Fruit fly (Drosophila melanogaster) whole organism, embryonic: ENCODE measurements around the gene hang.
A peak's percentile ranks its signal among the peaks of the same experiment; 100 is the strongest.

Source experiments
- ATbp ChIP-seq: fragments of 200-800 bp; sonication (Bioruptor generic); optimal IDR thresholded peaks from 2 replicates; lab custom pipeline; 2017; ENCODE audit warnings: missing biosample characterization, mild to moderate bottlenecking, missing genetic modification characterization, missing genetic modification reagents
- Aef1 ChIP-seq: fragments of 200-800 bp; sonication (Bioruptor generic); IDR thresholded peaks from 3 replicates; pipeline ENCODE4 v1.3.6; 2022; ENCODE audit warnings: missing biosample characterization, missing genetic modification characterization
- Bgb ChIP-seq: fragments of 200-800 bp; sonication (Bioruptor generic); IDR thresholded peaks from 2 replicates; pipeline ENCODE4 v1.3.6; 2022; ENCODE audit warnings: missing biosample characterization, missing genetic modification characterization; ENCODE audit not compliant: partially characterized antibody
- Blimp-1 ChIP-seq: fragments of 200-800 bp; sonication (Bioruptor generic); optimal IDR thresholded peaks from 3 replicates; lab custom pipeline; 2018; ENCODE audit warnings: missing biosample characterization, missing genetic modification characterization, mild to moderate bottlenecking, moderate library complexity, missing genetic modification reagents
- BtbVII ChIP-seq: fragments of 200-800 bp; sonication (Bioruptor generic); optimal IDR thresholded peaks from 3 replicates; lab custom pipeline; 2017; ENCODE audit warnings: missing biosample characterization, mild to moderate bottlenecking, missing genetic modification characterization
- CG11504 ChIP-seq: fragments of 200-800 bp; sonication (Bioruptor generic); optimal IDR thresholded peaks from 3 replicates; lab custom pipeline; 2019; ENCODE audit warnings: missing biosample characterization, mild to moderate bottlenecking, missing genetic modification characterization, moderate library complexity
- CG13123 ChIP-seq: fragments of 200-800 bp; sonication (Bioruptor generic); optimal IDR thresholded peaks from 2 replicates; lab custom pipeline; 2016; ENCODE audit warnings: missing biosample characterization, missing genetic modification characterization
- CG13296 ChIP-seq: fragments of 200-800 bp; sonication (Bioruptor generic); optimal IDR thresholded peaks from 3 replicates; lab custom pipeline; 2018; ENCODE audit warnings: missing biosample characterization, mild to moderate bottlenecking, missing genetic modification characterization
- CG14050 ChIP-seq: fragments of 200-800 bp; sonication (Bioruptor generic); IDR thresholded peaks from 3 replicates; pipeline ENCODE4 v1.3.6; 2022; ENCODE audit warnings: missing biosample characterization, missing genetic modification characterization
- CG14667 ChIP-seq: fragments of 200-800 bp; sonication (Bioruptor generic); IDR thresholded peaks from 2 replicates; pipeline ENCODE4 v1.3.6; 2022; ENCODE audit warnings: missing biosample characterization, missing genetic modification characterization
- CG14860 ChIP-seq: fragments of 200-800 bp; sonication (Bioruptor generic); IDR thresholded peaks from 3 replicates; pipeline ENCODE4 v1.3.6; 2022; ENCODE audit warnings: missing biosample characterization, missing genetic modification characterization; ENCODE audit not compliant: partially characterized antibody
- CG14965 ChIP-seq: fragments of 200-800 bp; sonication (Bioruptor generic); optimal IDR thresholded peaks from 2 replicates; lab custom pipeline; 2016; ENCODE audit warnings: missing biosample characterization, missing genetic modification characterization, borderline replicate concordance
- CG15011 ChIP-seq: fragments of 200-800 bp; sonication (Bioruptor generic); optimal IDR thresholded peaks from 3 replicates; lab custom pipeline; 2018; ENCODE audit warnings: missing biosample characterization, mild to moderate bottlenecking, missing genetic modification characterization
- CG17328 ChIP-seq: fragments of 200-800 bp; sonication (Bioruptor generic); IDR thresholded peaks from 2 replicates; pipeline ENCODE4 v1.3.6; 2022; ENCODE audit warnings: missing biosample characterization, missing genetic modification characterization
- CG17568 ChIP-seq: fragments of 200-800 bp; sonication (Bioruptor generic); optimal IDR thresholded peaks from 2 replicates; lab custom pipeline; 2018; ENCODE audit warnings: missing biosample characterization, mild to moderate bottlenecking, missing genetic modification characterization, moderate library complexity
- CG1832 ChIP-seq: fragments of 200-800 bp; sonication (Bioruptor generic); optimal IDR thresholded peaks from 2 replicates; lab custom pipeline; 2017; ENCODE audit warnings: missing biosample characterization, mild to moderate bottlenecking, missing genetic modification characterization, inconsistent platforms
- CG2678 ChIP-seq: fragments of 200-800 bp; sonication (Bioruptor generic); optimal IDR thresholded peaks from 3 replicates; lab custom pipeline; 2019; ENCODE audit warnings: missing biosample characterization, mild to moderate bottlenecking, missing genetic modification characterization, moderate library complexity
- CG3163 ChIP-seq: fragments of 200-800 bp; sonication (Bioruptor generic); optimal IDR thresholded peaks from 3 replicates; lab custom pipeline; 2016; ENCODE audit warnings: missing biosample characterization, missing genetic modification characterization
- CG32772 ChIP-seq: fragments of 200-800 bp; sonication (Bioruptor generic); IDR thresholded peaks from 2 replicates; pipeline ENCODE4 v1.3.6; 2022; ENCODE audit warnings: missing biosample characterization, missing genetic modification characterization
- CG3838 ChIP-seq: fragments of 200-800 bp; sonication (Bioruptor generic); optimal IDR thresholded peaks from 3 replicates; lab custom pipeline; 2016; ENCODE audit warnings: missing biosample characterization, missing genetic modification characterization
- CG7556 ChIP-seq: fragments of 200-800 bp; sonication (Bioruptor generic); optimal IDR thresholded peaks from 2 replicates; lab custom pipeline; 2017; ENCODE audit warnings: missing biosample characterization, mild to moderate bottlenecking, missing genetic modification characterization
- CG8478 ChIP-seq: fragments of >200 bp; optimal IDR thresholded peaks from 2 replicates; lab custom pipeline; 2018
- Dip2 ChIP-seq: fragments of 200-800 bp; sonication (Bioruptor generic); IDR thresholded peaks from 2 replicates; pipeline ENCODE4 v1.3.6; 2022; ENCODE audit warnings: missing biosample characterization, missing genetic modification characterization
- Dip3 ChIP-seq: fragments of 200-800 bp; sonication (Bioruptor generic); optimal IDR thresholded peaks from 3 replicates; lab custom pipeline; 2016; ENCODE audit warnings: missing biosample characterization, missing genetic modification characterization
- Dref ChIP-seq: fragments of 200-800 bp; sonication (Bioruptor generic); IDR thresholded peaks from 2 replicates; pipeline ENCODE4 v1.3.6; 2022; ENCODE audit warnings: missing biosample characterization, missing genetic modification characterization
- Drgx ChIP-seq: fragments of 200-800 bp; sonication (Bioruptor generic); IDR thresholded peaks from 2 replicates; pipeline ENCODE4 v1.3.6; 2022; ENCODE audit warnings: missing biosample characterization, missing genetic modification characterization
- Lpt ChIP-seq: fragments of >200 bp; optimal IDR thresholded peaks from 2 replicates; lab custom pipeline; 2018; ENCODE audit warnings: missing biosample characterization, missing genetic modification characterization
- Nf-YB ChIP-seq: fragments of 200-800 bp; sonication (Bioruptor generic); optimal IDR thresholded peaks from 3 replicates; lab custom pipeline; 2019; ENCODE audit warnings: missing biosample characterization, mild to moderate bottlenecking, missing genetic modification characterization, moderate library complexity
- Nf-YC ChIP-seq: fragments of 200-800 bp; optimal IDR thresholded peaks from 3 replicates; lab custom pipeline; 2019; ENCODE audit warnings: missing biosample characterization, mild to moderate bottlenecking, missing genetic modification characterization, moderate library complexity
- Sox102F ChIP-seq: fragments of 200-800 bp; sonication (Bioruptor generic); optimal IDR thresholded peaks from 2 replicates; lab custom pipeline; 2018; ENCODE audit warnings: missing biosample characterization, mild to moderate bottlenecking, missing genetic modification characterization, moderate library complexity
- Sry-δ ChIP-seq: fragments of 200-800 bp; sonication (Bioruptor generic); optimal IDR thresholded peaks from 2 replicates; lab custom pipeline; 2016; ENCODE audit warnings: missing biosample characterization, missing genetic modification characterization
- amos ChIP-seq: fragments of 200-800 bp; sonication (Bioruptor generic); IDR thresholded peaks from 2 replicates; pipeline ENCODE4 v1.3.6; 2022; ENCODE audit warnings: missing biosample characterization, missing genetic modification characterization; ENCODE audit not compliant: partially characterized antibody
- aop ChIP-seq: fragments of 200-800 bp; sonication (Bioruptor generic); IDR thresholded peaks from 2 replicates; pipeline ENCODE4 v1.3.6; 2022; ENCODE audit warnings: missing biosample characterization, missing genetic modification characterization
- ash1 ChIP-seq: fragments of 200-800 bp; sonication (Bioruptor generic); optimal IDR thresholded peaks from 2 replicates; lab custom pipeline; 2018; ENCODE audit warnings: missing biosample characterization, mild to moderate bottlenecking, missing genetic modification characterization
- btn ChIP-seq: fragments of 200-800 bp; sonication (Bioruptor generic); optimal IDR thresholded peaks from 2 replicates; lab custom pipeline; 2016; ENCODE audit warnings: missing biosample characterization, missing genetic modification characterization
- dmrt11E ChIP-seq: fragments of 200-800 bp; sonication (Bioruptor generic); optimal IDR thresholded peaks from 3 replicates; lab custom pipeline; 2018; ENCODE audit warnings: missing biosample characterization, mild to moderate bottlenecking, missing genetic modification characterization, moderate library complexity
- lbe ChIP-seq: fragments of 200-800 bp; sonication (Bioruptor generic); optimal IDR thresholded peaks from 2 replicates; lab custom pipeline; 2016; ENCODE audit warnings: missing biosample characterization, mild to moderate bottlenecking, missing genetic modification characterization
- lmd ChIP-seq: fragments of 200-800 bp; sonication (Bioruptor generic); IDR thresholded peaks from 2 replicates; pipeline ENCODE4 v1.3.6; 2022; ENCODE audit warnings: missing biosample characterization, missing genetic modification characterization
- nom ChIP-seq: fragments of 200-800 bp; sonication (Bioruptor generic); optimal IDR thresholded peaks from 2 replicates; lab custom pipeline; 2017; ENCODE audit warnings: missing biosample characterization, missing genetic modification characterization, mild to moderate bottlenecking, moderate library complexity, missing genetic modification reagents
- pho ChIP-seq: fragments of 200-800 bp; sonication (Bioruptor generic); optimal IDR thresholded peaks from 2 replicates; lab custom pipeline; 2016; ENCODE audit warnings: missing biosample characterization, missing genetic modification characterization
- pzg ChIP-seq: fragments of 200-800 bp; sonication (Bioruptor generic); optimal IDR thresholded peaks from 3 replicates; lab custom pipeline; 2018; ENCODE audit warnings: missing biosample characterization, mild to moderate bottlenecking, missing genetic modification characterization, moderate library complexity
- sob ChIP-seq: fragments of 200-800 bp; sonication (Bioruptor generic); IDR thresholded peaks from 2 replicates; pipeline ENCODE4 v1.3.6; 2022; ENCODE audit warnings: missing biosample characterization, missing genetic modification characterization
- tll ChIP-seq, 2 experiments: fragments of 200-800 bp in 1 of 2; fragments of >200 bp in 1 of 2; sonication (Bioruptor generic) in 1 of 2; optimal IDR thresholded peaks; 2 replicates each; lab custom pipeline; 2017 to 2019; ENCODE audit warnings: missing biosample characterization in 2 of 2, missing genetic modification characterization in 2 of 2, mild to moderate bottlenecking in 1 of 2, moderate library complexity in 1 of 2
- tx ChIP-seq: fragments of 200-800 bp; sonication (Bioruptor generic); optimal IDR thresholded peaks from 2 replicates; lab custom pipeline; 2016; ENCODE audit warnings: missing biosample characterization, missing genetic modification characterization
- zf30C ChIP-seq: fragments of 200-800 bp; sonication (Bioruptor generic); optimal IDR thresholded peaks from 3 replicates; lab custom pipeline; 2018; ENCODE audit warnings: missing biosample characterization, mild to moderate bottlenecking, missing genetic modification characterization

The hang gene

DNA sequence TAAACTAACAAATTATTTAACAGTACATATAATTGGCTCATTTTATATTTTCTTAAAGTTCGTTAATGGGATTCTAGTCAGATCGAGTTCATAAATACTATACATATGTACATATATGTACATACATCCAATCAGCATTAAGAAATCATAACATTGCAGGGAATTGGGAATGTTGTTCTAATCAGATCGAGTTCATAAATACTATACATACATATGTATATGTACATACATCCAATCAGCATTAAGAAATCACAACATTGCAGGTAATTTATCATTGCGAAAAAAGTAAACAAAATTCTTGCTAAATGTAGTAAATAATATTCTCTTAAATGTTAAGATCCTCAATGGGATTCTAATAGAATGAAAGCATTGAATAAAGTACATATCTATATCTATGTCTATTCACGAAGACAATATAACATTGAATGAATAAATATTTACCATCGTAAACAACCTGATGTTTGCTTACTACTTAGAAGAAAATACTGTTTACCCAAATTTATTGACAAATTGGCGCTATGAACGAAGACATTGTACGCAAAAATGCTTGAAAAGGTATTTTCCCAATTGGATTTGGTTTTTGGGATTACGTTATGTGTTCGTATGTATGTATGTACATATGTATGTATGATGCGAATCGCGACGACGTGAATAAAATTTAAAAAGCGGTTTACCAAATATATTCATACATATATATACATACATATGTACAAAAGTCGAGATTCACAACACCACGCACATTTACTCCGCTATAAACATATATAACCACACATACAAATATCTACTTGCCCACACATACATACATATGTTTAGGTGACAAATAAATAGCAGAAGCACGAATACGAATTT is 38.7 kb upstream of the hang start (continued):
- TF ChIP-seq zf30C (GFP tag; lab: Kevin White, UChicago) = no peak
- TF ChIP-seq btn (GFP tag; lab: Kevin White, UChicago) = peak; percentile 10
- peak; percentile 76 for TF ChIP-seq Nf-YB (GFP tag; lab: Kevin White, UChicago)
- TF ChIP-seq Bgb (GFP tag; lab: Robert Waterston, UW) = no peak
- TF ChIP-seq dmrt11E (tag; lab: Kevin White, UChicago) = peak; percentile 73
- TF ChIP-seq amos (GFP tag; lab: Robert Waterston, UW) = no peak
- TF ChIP-seq CG8478 (lab: Kevin White, UChicago) = no peak
- no peak for TF ChIP-seq CG3163
- TF ChIP-seq CG14965 (GFP tag; lab: Kevin White, UChicago) = peak; percentile 44
- TF ChIP-seq sob (GFP tag; lab: Robert Waterston, UW) = peak; percentile 81; the same call in 1 of the 2 replicates
- peak; percentile 11 for TF ChIP-seq Sry-δ (GFP tag; lab: Kevin White, UChicago)
- peak; percentile 30 for TF ChIP-seq tx (GFP tag; lab: Kevin White, UChicago)
- TF ChIP-seq CG15011 (GFP tag; lab: Kevin White, UChicago) = peak; percentile 91
- peak; percentile 67 for TF ChIP-seq ash1 (GFP tag; lab: Kevin White, UChicago)
- peak; percentile 28 for TF ChIP-seq Dip3 (GFP tag; lab: Kevin White, UChicago)
- no peak for TF ChIP-seq Sox102F
- TF ChIP-seq CG14667 (GFP tag; lab: Robert Waterston, UW) = no peak
- TF ChIP-seq Aef1 (GFP tag; lab: Robert Waterston, UW) = no peak
- no peak for TF ChIP-seq aop (GFP tag; lab: Robert Waterston, UW)
- TF ChIP-seq CG3838 = peak; percentile 66
- no peak for TF ChIP-seq Blimp-1 (GFP tag; lab: Kevin White, UChicago)
- no peak for TF ChIP-seq Dip2 (GFP tag; lab: Robert Waterston, UW)
- TF ChIP-seq CG17568 (GFP tag; lab: Kevin White, UChicago) = no peak
- TF ChIP-seq tll (GFP tag; optimal IDR thresholded peaks at IDR 0.05; lab: Kevin White, UChicago) = no peak
- TF ChIP-seq CG7556 = peak; percentile 70
- TF ChIP-seq CG2678 = no peak

DNA sequence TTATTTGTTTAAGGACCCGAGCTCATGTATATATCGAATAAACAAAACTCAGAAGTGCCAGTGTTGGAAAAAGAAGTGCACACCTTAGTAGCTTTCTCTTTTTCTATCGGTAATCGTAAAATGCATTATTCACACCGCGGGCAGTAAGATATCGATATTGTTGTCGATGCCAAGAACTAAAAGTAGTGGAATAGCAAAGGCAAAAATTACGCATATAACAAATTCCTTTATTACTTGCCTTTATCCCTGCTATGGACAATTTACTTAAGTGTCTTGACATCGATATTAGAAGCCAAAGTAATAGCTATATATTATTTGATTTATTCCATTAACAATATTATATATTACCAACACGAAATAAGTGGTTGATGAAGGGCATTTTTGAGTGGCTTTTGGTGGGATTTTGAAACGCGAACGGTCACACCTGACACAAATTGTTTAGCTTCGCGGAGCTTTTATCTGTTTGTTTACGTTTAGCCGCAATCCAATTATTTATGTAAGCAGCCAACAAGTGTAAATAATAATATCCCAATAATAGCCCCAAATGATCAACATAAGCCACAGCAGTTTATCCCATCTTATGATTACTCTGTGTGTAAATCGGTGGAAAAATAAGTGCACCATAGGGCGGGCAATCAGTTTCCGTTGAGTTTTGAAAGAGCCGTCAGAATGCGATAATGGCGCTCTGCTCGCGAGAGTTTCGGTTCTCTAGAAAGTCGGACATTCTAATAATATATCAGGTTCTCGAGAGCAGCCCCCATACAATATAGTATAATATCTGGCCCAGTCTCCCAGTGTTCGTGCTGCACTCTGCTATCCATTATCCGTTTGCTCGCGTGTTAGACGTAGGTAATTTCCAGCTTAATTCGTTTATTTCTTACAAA is 37.5 kb upstream of the hang start, which contains the start of the genes CG9992 and CG4239:
Gene CG9992, minus strand, starts transcription at position 66 of the 884 bp plus-strand sequence.
Gene CG4239, plus strand, starts transcription at position 436 of the 884 bp plus-strand sequence.
- TF ChIP-seq CG13123 (GFP tag; lab: Kevin White, UChicago) (no peak), Dip3 (GFP tag; lab: Kevin White, UChicago) (peak; percentile 34), CG11504 (tag; lab: Kevin White, UChicago) (peak; percentile 75), lmd (peak; percentile 72), Drgx (GFP tag; lab: Robert Waterston, UW) (no peak; the same call in 1 of the 2 replicates), CG7556 (peak; percentile 4), ATbp (GFP tag; lab: Kevin White, UChicago) (peak; percentile 29), Lpt (no peak), lbe (no peak), CG14860 (GFP tag; lab: Robert Waterston, UW) (peak; percentile 45; the same call in 1 of the 3 replicates), CG2678 (peak; percentile 74), CG14965 (GFP tag; lab: Kevin White, UChicago) (no peak), Dref (peak; percentile 69), Nf-YC (tag; lab: Kevin White, UChicago) (peak; percentile 53), CG13296 (GFP tag; lab: Kevin White, UChicago) (no peak), CG17328 (GFP tag; lab: Robert Waterston, UW) (0 out of 2 replicates have a peak, but pooled peaks have one; percentile 16), pho (GFP tag; lab: Kevin White, UChicago) (peak; percentile 11), pzg (peak; percentile 60), nom (GFP tag; lab: Kevin White, UChicago) (no peak), BtbVII (GFP tag; lab: Kevin White, UChicago) (no peak), CG1832 (no peak), CG32772 (GFP tag; lab: Robert Waterston, UW) (0 out of 2 replicates have a peak, but pooled peaks have one; percentile 41), CG14050 (no peak; the same call in 2 of the 3 replicates)
